Fruit fly (Drosophila melanogaster) whole organism: ENCODE data around the gene CG10165.

ENCODE experiments used
- CG8478 ChIP-seq: fragments of >200 bp; optimal IDR thresholded peaks from 2 replicates; lab custom pipeline; 2018; ENCODE audit warnings: inconsistent platforms
- pan ChIP-seq: fragments of >200 bp; optimal IDR thresholded peaks from 2 replicates; lab custom pipeline; 2017
- psq ChIP-seq: fragments of >200 bp; optimal IDR thresholded peaks from 2 replicates; lab custom pipeline; 2017

DNA sequence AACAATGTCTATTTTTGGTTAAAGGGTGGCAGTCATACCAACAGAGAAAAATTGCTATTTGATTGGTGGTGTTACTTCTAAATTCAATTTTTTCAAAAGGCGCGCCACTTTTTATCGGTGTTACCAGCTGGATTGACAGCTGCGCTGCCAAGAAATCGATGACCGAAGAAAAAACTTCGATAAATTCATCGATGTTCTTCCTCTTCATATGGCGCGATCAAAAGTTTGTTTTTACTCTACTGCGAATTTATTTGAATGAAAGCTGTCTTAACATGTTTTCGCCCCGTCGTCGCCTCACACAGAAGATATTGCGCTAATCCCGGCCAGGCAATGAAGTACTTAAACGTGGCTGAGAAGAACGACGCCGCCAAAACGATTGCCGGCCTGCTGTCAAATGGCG is 32.1 kb downstream of the CG10165 start, which contains the start of gene Top3alpha:
- TF ChIP-seq CG8478 (lab: Kevin White, UChicago) (no peak), psq (lab: Kevin White, UChicago) (no peak), pan (lab: Kevin White, UChicago) (no peak)
